Worm (Caenorhabditis elegans): ENCODE results near the gene memb-2.

- TF ChIP-seq W03F9.2 (tag; optimal IDR thresholded peaks at IDR 0.05): no peak
- no peak for TF ChIP-seq him-1 (tag; optimal IDR thresholded peaks at IDR 0.05)
- no peak for TF ChIP-seq dao-5 (tag; optimal IDR thresholded peaks at IDR 0.05)
Observed at ce11 chrV:5591887-5592286, 28.1 kb downstream of the memb-2 start.

Data from whole organism, L4/young adult.